Worm (Caenorhabditis elegans): ENCODE results near the gene bkip-1.

ce11 chrII:14064051-14064450, 37.0 kb upstream of the bkip-1 start:
- TF ChIP-seq flt-1 (GFP tag; IDR thresholded peaks at IDR 0.05) (no peak), T22C8.4 (GFP tag; IDR thresholded peaks at IDR 0.05) (no peak), cog-1 (tag; optimal IDR thresholded peaks at IDR 0.05) (no peak), med-1 (GFP tag; optimal IDR thresholded peaks at IDR 0.05; ENCODE audit: insufficient read depth) (no peak), tab-1 (GFP tag; IDR thresholded peaks at IDR 0.05) (no peak), ztf-23 (GFP tag; IDR thresholded peaks at IDR 0.05) (no peak), ztf-29 (GFP tag; IDR thresholded peaks at IDR 0.05) (no peak), klf-2 (GFP tag; conservative IDR thresholded peaks at IDR 0.05) (no peak), ref-1 (GFP tag; conservative IDR thresholded peaks at IDR 0.05) (no peak)
